Worm (Caenorhabditis elegans): Measurements from ENCODE around the gene nhr-32.

- TF ChIP-seq ceh-82 (tag; optimal IDR thresholded peaks at IDR 0.05) (no peak), gei-8 (GFP tag; optimal IDR thresholded peaks at IDR 0.05) (no peak)
These were observed 31.7 kb downstream of the nhr-32 start for ce11 chrX:13283462-13283861.

All from whole organism, L4 larva.